Fruit fly (Drosophila melanogaster) whole organism, embryonic: ENCODE measurements around the gene Dpm1.

ENCODE experiments used
- Adf1 ChIP-seq: fragments of 200-800 bp; sonication (Bioruptor generic); IDR thresholded peaks from 2 replicates; pipeline ENCODE4 v1.3.6; 2022; ENCODE audit warnings: missing biosample characterization, missing genetic modification characterization
- CG10274 ChIP-seq: fragments of 200-800 bp; sonication (Bioruptor generic); optimal IDR thresholded peaks from 3 replicates; lab custom pipeline; 2017; ENCODE audit warnings: missing biosample characterization, mild to moderate bottlenecking, missing genetic modification characterization
- CG10431 ChIP-seq: fragments of 200-800 bp; sonication (Bioruptor generic); optimal IDR thresholded peaks from 3 replicates; lab custom pipeline; 2018; ENCODE audit warnings: missing biosample characterization, mild to moderate bottlenecking, missing genetic modification characterization
- CG11093 ChIP-seq: fragments of 200-800 bp; sonication (Bioruptor generic); IDR thresholded peaks from 3 replicates; pipeline ENCODE4 v1.3.6; 2022; ENCODE audit warnings: missing biosample characterization, missing genetic modification characterization
- CG12744 ChIP-seq: fragments of 200-800 bp; sonication (Bioruptor generic); optimal IDR thresholded peaks from 2 replicates; lab custom pipeline; 2016; ENCODE audit warnings: missing biosample characterization, missing genetic modification characterization
- CG12769 ChIP-seq: fragments of 200-800 bp; sonication (Bioruptor generic); optimal IDR thresholded peaks from 2 replicates; lab custom pipeline; 2019; ENCODE audit warnings: missing biosample characterization, mild to moderate bottlenecking, missing genetic modification characterization, moderate library complexity
- CG14441 ChIP-seq: fragments of 200-800 bp; sonication (Bioruptor generic); IDR thresholded peaks from 2 replicates; pipeline ENCODE4 v1.3.6; 2022; ENCODE audit warnings: missing biosample characterization, missing genetic modification characterization
- CG15514 ChIP-seq: fragments of 200-800 bp; sonication (Bioruptor generic); optimal IDR thresholded peaks from 3 replicates; lab custom pipeline; 2017; ENCODE audit warnings: missing biosample characterization, missing genetic modification characterization, mild to moderate bottlenecking, moderate library complexity, missing genetic modification reagents
- CG16779 ChIP-seq: fragments of 200-800 bp; sonication (Bioruptor generic); IDR thresholded peaks from 2 replicates; pipeline ENCODE4 v1.3.6; 2022; ENCODE audit warnings: missing biosample characterization, missing genetic modification characterization
- CG2116 ChIP-seq: fragments of 200-800 bp; sonication (Bioruptor generic); optimal IDR thresholded peaks from 3 replicates; lab custom pipeline; 2018; ENCODE audit warnings: missing biosample characterization, mild to moderate bottlenecking, missing genetic modification characterization
- CG2120 ChIP-seq: fragments of 200-800 bp; sonication (Bioruptor generic); optimal IDR thresholded peaks from 3 replicates; lab custom pipeline; 2016; ENCODE audit warnings: missing biosample characterization, missing genetic modification characterization
- CG2199 ChIP-seq: fragments of 200-800 bp; sonication (Bioruptor generic); IDR thresholded peaks from 3 replicates; pipeline ENCODE4 v1.3.6; 2022; ENCODE audit warnings: missing biosample characterization, missing genetic modification characterization
- CG30020 ChIP-seq: fragments of 200-800 bp; optimal IDR thresholded peaks from 2 replicates; lab custom pipeline; 2019; ENCODE audit warnings: missing biosample characterization, mild to moderate bottlenecking, missing genetic modification characterization, moderate library complexity
- CG34224 ChIP-seq: fragments of 200-800 bp; sonication (Bioruptor generic); IDR thresholded peaks from 3 replicates; pipeline ENCODE4 v1.3.6; 2022; ENCODE audit warnings: missing biosample characterization, missing genetic modification characterization; ENCODE audit not compliant: partially characterized antibody
- CG3995 ChIP-seq: fragments of 200-800 bp; sonication (Bioruptor generic); optimal IDR thresholded peaks from 3 replicates; lab custom pipeline; 2016; ENCODE audit warnings: missing biosample characterization, missing genetic modification characterization
- CG4328 ChIP-seq: fragments of 200-800 bp; sonication (Bioruptor generic); optimal IDR thresholded peaks from 3 replicates; lab custom pipeline; 2017; ENCODE audit warnings: missing biosample characterization, missing genetic modification reagents, missing genetic modification characterization
- CG4404 ChIP-seq: fragments of 200-800 bp; sonication (Bioruptor generic); IDR thresholded peaks from 2 replicates; pipeline ENCODE4 v1.3.6; 2022; ENCODE audit warnings: missing biosample characterization, missing genetic modification characterization
- CG4730 ChIP-seq: fragments of 200-800 bp; sonication (Bioruptor generic); IDR thresholded peaks from 2 replicates; pipeline ENCODE4 v1.3.6; 2022; ENCODE audit warnings: missing biosample characterization, missing genetic modification characterization
- CG6254 ChIP-seq: fragments of 200-800 bp; sonication (Bioruptor generic); optimal IDR thresholded peaks from 3 replicates; lab custom pipeline; 2017; ENCODE audit warnings: mild to moderate bottlenecking, missing biosample characterization, missing genetic modification reagents, missing genetic modification characterization
- CG7271 ChIP-seq: fragments of 200-800 bp; sonication (Bioruptor generic); optimal IDR thresholded peaks from 2 replicates; lab custom pipeline; 2018; ENCODE audit warnings: missing biosample characterization, mild to moderate bottlenecking, missing genetic modification characterization, moderate library complexity
- CG7745 ChIP-seq: fragments of 200-800 bp; sonication (Bioruptor generic); optimal IDR thresholded peaks from 2 replicates; lab custom pipeline; 2018; ENCODE audit warnings: missing biosample characterization, mild to moderate bottlenecking, missing genetic modification characterization, moderate library complexity
- CG8765 ChIP-seq: fragments of 200-800 bp; sonication (Bioruptor generic); IDR thresholded peaks from 2 replicates; pipeline ENCODE4 v1.3.6; 2022; ENCODE audit warnings: missing biosample characterization, missing genetic modification characterization
- CG9797 ChIP-seq: fragments of 200-800 bp; sonication (Bioruptor generic); optimal IDR thresholded peaks from 3 replicates; lab custom pipeline; 2018; ENCODE audit warnings: missing biosample characterization, mild to moderate bottlenecking, missing genetic modification characterization
- Fer2 ChIP-seq: fragments of 200-800 bp; sonication (Bioruptor generic); optimal IDR thresholded peaks from 2 replicates; lab custom pipeline; 2018; ENCODE audit warnings: missing biosample characterization, mild to moderate bottlenecking, missing genetic modification characterization, moderate library complexity
- HLH54F ChIP-seq: fragments of 200-800 bp; sonication (Bioruptor generic); optimal IDR thresholded peaks from 3 replicates; lab custom pipeline; 2016; ENCODE audit warnings: missing biosample characterization, missing genetic modification characterization
- HmgD ChIP-seq: fragments of 200-800 bp; sonication (Bioruptor generic); optimal IDR thresholded peaks from 3 replicates; lab custom pipeline; 2016; ENCODE audit warnings: missing biosample characterization, missing genetic modification characterization
- Hmx ChIP-seq: fragments of 200-800 bp; sonication (Bioruptor generic); optimal IDR thresholded peaks from 2 replicates; lab custom pipeline; 2016; ENCODE audit warnings: missing biosample characterization, missing genetic modification characterization
- NC2α ChIP-seq: fragments of 200-800 bp; sonication (Bioruptor generic); optimal IDR thresholded peaks from 2 replicates; lab custom pipeline; 2016; ENCODE audit warnings: missing biosample characterization, missing genetic modification characterization
- Poxn ChIP-seq: fragments of 200-800 bp; sonication (Bioruptor generic); IDR thresholded peaks from 2 replicates; pipeline ENCODE4 v1.3.6; 2022; ENCODE audit warnings: missing biosample characterization, missing genetic modification characterization
- Ravus ChIP-seq: fragments of 200-800 bp; sonication (Bioruptor generic); IDR thresholded peaks from 2 replicates; pipeline ENCODE4 v1.3.6; 2022; ENCODE audit warnings: missing biosample characterization, missing genetic modification characterization
- Sin3A ChIP-seq: fragments of >200 bp; optimal IDR thresholded peaks from 2 replicates; lab custom pipeline; 2018
- Sry-β ChIP-seq: fragments of 200-800 bp; sonication (Bioruptor generic); optimal IDR thresholded peaks from 2 replicates; lab custom pipeline; 2018; ENCODE audit warnings: missing biosample characterization, mild to moderate bottlenecking, missing genetic modification characterization, moderate library complexity
- Stat92E ChIP-seq, 3 experiments: fragments of >200 bp in 2 of 3; fragments of 200-800 bp in 1 of 3; sonication (Bioruptor generic) in 1 of 3; optimal IDR thresholded peaks; 2 replicates each; lab custom pipeline; 2017 to 2019; ENCODE audit warnings: missing biosample characterization in 3 of 3, missing genetic modification characterization in 3 of 3, mild to moderate bottlenecking in 1 of 3, moderate library complexity in 1 of 3
- Usf ChIP-seq: fragments of 200-800 bp; sonication (Bioruptor generic); optimal IDR thresholded peaks from 2 replicates; lab custom pipeline; 2017; ENCODE audit warnings: missing genotype, missing biosample characterization, missing genetic modification characterization
- btn ChIP-seq: fragments of 200-800 bp; sonication (Bioruptor generic); optimal IDR thresholded peaks from 2 replicates; lab custom pipeline; 2016; ENCODE audit warnings: missing biosample characterization, missing genetic modification characterization
- cg ChIP-seq: fragments of 200-800 bp; sonication (Bioruptor generic); optimal IDR thresholded peaks from 3 replicates; lab custom pipeline; 2019; ENCODE audit warnings: missing biosample characterization, mild to moderate bottlenecking, missing genetic modification characterization, moderate library complexity
- chinmo ChIP-seq: fragments of 200-800 bp; sonication (Bioruptor generic); IDR thresholded peaks from 4 replicates; pipeline ENCODE4 v1.3.6; 2022; ENCODE audit warnings: missing biosample characterization, missing genetic modification characterization; ENCODE audit not compliant: partially characterized antibody
- crp ChIP-seq, 2 experiments: fragments of 200-800 bp; sonication (Bioruptor generic); optimal IDR thresholded peaks; 2 replicates in 1 of 2; 3 replicates in 1 of 2; lab custom pipeline; 2017; ENCODE audit warnings: missing biosample characterization in 2 of 2, missing genetic modification characterization in 2 of 2, mild to moderate bottlenecking in 1 of 2, moderate library complexity in 1 of 2
- ems ChIP-seq: fragments of 200-800 bp; sonication (Bioruptor generic); optimal IDR thresholded peaks from 3 replicates; lab custom pipeline; 2016; ENCODE audit warnings: missing biosample characterization, missing genetic modification characterization
- gro ChIP-seq: fragments of 200-800 bp; sonication (Bioruptor generic); optimal IDR thresholded peaks from 2 replicates; lab custom pipeline; 2016; ENCODE audit warnings: missing biosample characterization, missing genetic modification characterization
- gsb ChIP-seq: fragments of 200-800 bp; sonication (Bioruptor generic); IDR thresholded peaks from 2 replicates; pipeline ENCODE4 v1.3.6; 2022; ENCODE audit warnings: missing biosample characterization, missing genetic modification characterization
- lab ChIP-seq: fragments of 200-800 bp; sonication (Bioruptor generic); optimal IDR thresholded peaks from 3 replicates; lab custom pipeline; 2017; ENCODE audit warnings: missing biosample characterization, missing genetic modification characterization, mild to moderate bottlenecking, moderate library complexity, missing genetic modification reagents
- luna ChIP-seq: fragments of 200-800 bp; sonication (Bioruptor generic); optimal IDR thresholded peaks from 2 replicates; lab custom pipeline; 2016; ENCODE audit warnings: missing biosample characterization, missing genetic modification characterization
- org-1 ChIP-seq: fragments of 200-800 bp; sonication (Bioruptor generic); optimal IDR thresholded peaks from 2 replicates; lab custom pipeline; 2017; ENCODE audit warnings: missing biosample characterization, missing genetic modification characterization
- pita ChIP-seq: fragments of 200-800 bp; sonication (Bioruptor generic); optimal IDR thresholded peaks from 2 replicates; lab custom pipeline; 2017; ENCODE audit warnings: missing biosample characterization, mild to moderate bottlenecking, missing genetic modification characterization
- pzg ChIP-seq: fragments of 200-800 bp; sonication (Bioruptor generic); optimal IDR thresholded peaks from 3 replicates; lab custom pipeline; 2018; ENCODE audit warnings: missing biosample characterization, mild to moderate bottlenecking, missing genetic modification characterization, moderate library complexity
- row ChIP-seq: fragments of 200-800 bp; sonication (Bioruptor generic); IDR thresholded peaks from 3 replicates; pipeline ENCODE4 v1.3.6; 2022; ENCODE audit warnings: missing biosample characterization, missing genetic modification characterization
- sens ChIP-seq: fragments of 200-800 bp; sonication (Bioruptor generic); peaks from one replicate; lab custom pipeline; 2016; ENCODE audit warnings: missing biosample characterization, missing genetic modification characterization
- slou ChIP-seq: fragments of 200-800 bp; sonication (Bioruptor generic); optimal IDR thresholded peaks from 3 replicates; lab custom pipeline; 2016; ENCODE audit warnings: missing biosample characterization, missing genetic modification characterization
- trh ChIP-seq: fragments of 200-800 bp; sonication (Bioruptor generic); optimal IDR thresholded peaks from 2 replicates; lab custom pipeline; 2016; ENCODE audit warnings: missing biosample characterization, missing genetic modification characterization

Gene Dpm1

DNA sequence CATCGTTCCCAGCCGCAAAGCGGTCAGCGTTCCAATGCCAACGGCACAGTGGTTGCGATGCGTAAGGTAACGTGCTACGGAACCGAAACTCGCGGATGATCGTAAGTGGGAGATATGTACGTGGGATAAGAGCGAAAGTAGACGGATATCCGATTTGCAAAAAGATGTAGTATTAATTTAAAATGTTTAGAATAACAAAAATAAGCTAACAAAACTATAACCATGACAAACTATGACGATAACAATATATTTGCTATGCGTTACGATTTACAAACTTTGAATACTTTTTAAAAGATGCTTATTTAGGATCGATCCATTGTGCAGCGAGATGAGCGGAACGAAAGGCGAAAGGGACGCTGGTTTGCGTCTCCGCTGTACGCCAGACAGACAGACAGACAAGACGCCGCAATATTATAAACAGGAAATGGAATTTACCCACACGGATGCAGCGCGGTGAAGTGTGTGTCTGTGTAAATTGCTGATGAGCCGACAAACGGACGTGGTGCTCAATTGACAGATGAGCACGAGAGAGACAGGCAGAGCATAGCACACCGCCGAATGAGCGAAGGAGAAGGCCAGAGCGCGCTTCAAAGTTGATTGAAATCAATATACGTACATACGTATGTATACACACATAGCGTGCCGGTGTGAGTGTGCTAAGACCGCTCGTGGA is 49.6 kb upstream of the Dpm1 start (continued):
- TF ChIP-seq Stat92E (GFP tag; optimal IDR thresholded peaks at IDR 0.05; lab: Kevin White, UChicago) (no peak), CG14441 (peak; percentile 94), Fer2 (tag; lab: Kevin White, UChicago) (peak; percentile 83), CG15514 (GFP tag; lab: Kevin White, UChicago) (peak; percentile 90), CG16779 (GFP tag; lab: Robert Waterston, UW) (peak; percentile 68), CG2199 (GFP tag; lab: Robert Waterston, UW) (peak; percentile 58; the same call in 1 of the 3 replicates), CG2116 (peak; percentile 87), CG12769 (tag; lab: Kevin White, UChicago) (peak; percentile 97), gsb (GFP tag; lab: Robert Waterston, UW) (peak; percentile 90), CG4404 (GFP tag; lab: Robert Waterston, UW) (peak; percentile 95), CG8765 (GFP tag; lab: Robert Waterston, UW) (peak; percentile 80), Sin3A (lab: Kevin White, UChicago) (no peak), CG34224 (GFP tag; lab: Robert Waterston, UW) (no peak; the same call in 1 of the 3 replicates), Adf1 (GFP tag; lab: Robert Waterston, UW) (peak; percentile 59), org-1 (peak; percentile 97), Usf (GFP tag; lab: Kevin White, UChicago) (peak; percentile 93), lab (GFP tag; lab: Kevin White, UChicago) (peak; percentile 96), ems (GFP tag; lab: Kevin White, UChicago) (peak; percentile 98), gro (peak; percentile 98), Sry-β (GFP tag; lab: Kevin White, UChicago) (peak; percentile 52), Hmx (GFP tag; lab: Kevin White, UChicago) (peak; percentile 91), luna (GFP tag; lab: Kevin White, UChicago) (peak; percentile 92), chinmo (GFP tag; lab: Robert Waterston, UW) (peak; percentile 89), pzg (GFP tag; lab: Kevin White, UChicago) (peak; percentile 17), CG3995 (GFP tag; lab: Kevin White, UChicago) (peak; percentile 67), trh (GFP tag; lab: Kevin White, UChicago) (peak; percentile 96), CG4328 (GFP tag; lab: Kevin White, UChicago) (peak; percentile 88), row (GFP tag; lab: Robert Waterston, UW) (peak; percentile 95), CG2120 (GFP tag; lab: Kevin White, UChicago) (peak; percentile 98), pita (GFP tag; lab: Kevin White, UChicago) (peak; percentile 62), CG4730 (GFP tag; lab: Robert Waterston, UW) (peak; percentile 93), CG30020 (tag; lab: Kevin White, UChicago) (peak; percentile 86), crp (GFP tag; optimal IDR thresholded peaks at IDR 0.05; lab: Kevin White, UChicago) (peak in 1 of 2 experiments; percentile 69), NC2α (GFP tag; lab: Kevin White, UChicago) (peak; percentile 94), CG6254 (GFP tag; lab: Kevin White, UChicago) (peak; percentile 81), CG11093 (GFP tag; lab: Robert Waterston, UW) (peak; percentile 94), Ravus (GFP tag; lab: Robert Waterston, UW) (peak; percentile 87), CG7271 (tag; lab: Kevin White, UChicago) (no peak), CG10274 (peak; percentile 87), cg (GFP tag; lab: Kevin White, UChicago) (peak; percentile 92), CG10431 (GFP tag; lab: Kevin White, UChicago) (peak; percentile 73), CG12744 (peak; percentile 96), CG9797 (GFP tag; lab: Kevin White, UChicago) (peak; percentile 51), HLH54F (GFP tag; lab: Kevin White, UChicago) (peak; percentile 98), HmgD (GFP tag; lab: Kevin White, UChicago) (peak; percentile 63), btn (GFP tag; lab: Kevin White, UChicago) (peak; percentile 94), slou (GFP tag; lab: Kevin White, UChicago) (peak; percentile 96), CG7745 (no peak), Poxn (GFP tag; lab: Robert Waterston, UW) (peak; percentile 84), sens (GFP tag; lab: Kevin White, UChicago) (peak; percentile 100)
